Worm (Caenorhabditis elegans): ENCODE measurements around the gene Y48C3A.20.

The Y48C3A.20 gene

ce11 chrII:13339984-13340383 lies 29.4 kb upstream of the Y48C3A.20 start:
- no peak for TF ChIP-seq ztf-4 (tag; optimal IDR thresholded peaks at IDR 0.05)
- no peak for TF ChIP-seq lin-39 (tag; optimal IDR thresholded peaks at IDR 0.05)
- no peak for TF ChIP-seq unc-62 (GFP tag; optimal IDR thresholded peaks at IDR 0.05)
- TF ChIP-seq mab-5 (tag; optimal IDR thresholded peaks at IDR 0.05): no peak
- no peak for TF ChIP-seq elt-3 (tag; optimal IDR thresholded peaks at IDR 0.05)
- TF ChIP-seq ztf-11 (tag; optimal IDR thresholded peaks at IDR 0.05): no peak

- TF ChIP-seq sma-9 (GFP tag; optimal IDR thresholded peaks at IDR 0.05): no peak
- no peak for TF ChIP-seq sma-9 (tag; optimal IDR thresholded peaks at IDR 0.05)
- no peak for TF ChIP-seq ZK546.5 (tag; optimal IDR thresholded peaks at IDR 0.05)
- no peak for TF ChIP-seq zag-1 (tag; optimal IDR thresholded peaks at IDR 0.05)
- no peak for TF ChIP-seq snpc-4 (tag; optimal IDR thresholded peaks at IDR 0.05)
Measured at ce11 chrII:13341320-13341719, 28.1 kb upstream of the Y48C3A.20 start.

- TF ChIP-seq aly-2 (tag; optimal IDR thresholded peaks at IDR 0.05) (no peak), mab-5 (tag; optimal IDR thresholded peaks at IDR 0.05) (no peak), peb-1 (tag; optimal IDR thresholded peaks at IDR 0.05) (no peak)
Measured at ce11 chrII:13356092-13356491, 13.3 kb upstream of the Y48C3A.20 start, which contains the start of gene dmsr-3. Gene dmsr-3, minus strand, starts transcription at chrII:13356192.

ce11 chrII:13367784-13368183 lies 1.6 kb upstream of the Y48C3A.20 start:
- TF ChIP-seq nhr-129 (tag; optimal IDR thresholded peaks at IDR 0.05): no peak
- no peak for TF ChIP-seq nhr-11 (tag; optimal IDR thresholded peaks at IDR 0.05)
- TF ChIP-seq ceh-82 (tag; optimal IDR thresholded peaks at IDR 0.05): no peak
- no peak for TF ChIP-seq nhr-23 (tag; optimal IDR thresholded peaks at IDR 0.05)
- no peak for TF ChIP-seq mdl-1 (tag; optimal IDR thresholded peaks at IDR 0.05)
- TF ChIP-seq sma-9 (GFP tag; optimal IDR thresholded peaks at IDR 0.05): no peak
- TF ChIP-seq sma-9 (tag; optimal IDR thresholded peaks at IDR 0.05): no peak
- TF ChIP-seq mbf-1 (tag; optimal IDR thresholded peaks at IDR 0.05): no peak
- TF ChIP-seq egl-27 (tag; optimal IDR thresholded peaks at IDR 0.05): no peak
- no peak for TF ChIP-seq unc-62 (GFP tag; optimal IDR thresholded peaks at IDR 0.05)

- TF ChIP-seq ztf-4 (tag; optimal IDR thresholded peaks at IDR 0.05): no peak
- no peak for TF ChIP-seq ama-1 (optimal IDR thresholded peaks at IDR 0.05)
- no peak for TF ChIP-seq lsy-2 (tag; optimal IDR thresholded peaks at IDR 0.05)
- TF ChIP-seq lin-39 (tag; optimal IDR thresholded peaks at IDR 0.05): no peak
- TF ChIP-seq unc-55 (GFP tag; optimal IDR thresholded peaks at IDR 0.05): no peak
- TF ChIP-seq mdl-1 (tag; optimal IDR thresholded peaks at IDR 0.05): no peak
- no peak for TF ChIP-seq nhr-237 (tag; optimal IDR thresholded peaks at IDR 0.05)
- TF ChIP-seq nhr-129 (tag; optimal IDR thresholded peaks at IDR 0.05): no peak
- TF ChIP-seq skn-1 (tag; optimal IDR thresholded peaks at IDR 0.05): no peak
- TF ChIP-seq ZK546.5 (tag; optimal IDR thresholded peaks at IDR 0.05): no peak
- TF ChIP-seq unc-39 (tag; optimal IDR thresholded peaks at IDR 0.05): no peak
Measured at ce11 chrII:13376112-13376511, 6.7 kb downstream of the Y48C3A.20 start, which contains the start of gene Y48C3A.12. Gene Y48C3A.12, plus strand, starts transcription at chrII:13376412.

ce11 chrII:13383061-13383460 lies 13.7 kb downstream of the Y48C3A.20 start:
- no peak for TF ChIP-seq fos-1 (tag; optimal IDR thresholded peaks at IDR 0.05)
- TF ChIP-seq ztf-1 (GFP tag; conservative IDR thresholded peaks at IDR 0.05): no peak
- TF ChIP-seq sem-4 (tag; optimal IDR thresholded peaks at IDR 0.05): no peak
- no peak for TF ChIP-seq snpc-4 (tag; optimal IDR thresholded peaks at IDR 0.05)
- TF ChIP-seq dmd-4 (tag; optimal IDR thresholded peaks at IDR 0.05): no peak
- no peak for TF ChIP-seq nhr-6 (tag; optimal IDR thresholded peaks at IDR 0.05)

ce11 chrII:13389461-13389860 lies 20.1 kb downstream of the Y48C3A.20 start, which contains the start of gene Y48C3A.14:
Gene Y48C3A.14, plus strand, starts transcription at chrII:13389761.
- TF ChIP-seq ztf-11 (tag; optimal IDR thresholded peaks at IDR 0.05): no peak
- TF ChIP-seq nhr-21 (tag; optimal IDR thresholded peaks at IDR 0.05): no peak
- no peak for TF ChIP-seq nhr-77 (tag; optimal IDR thresholded peaks at IDR 0.05)
- TF ChIP-seq ztf-1 (GFP tag; conservative IDR thresholded peaks at IDR 0.05): no peak
- TF ChIP-seq nhr-12 (tag; optimal IDR thresholded peaks at IDR 0.05): no peak
- TF ChIP-seq F13H6.1 (tag; optimal IDR thresholded peaks at IDR 0.05): no peak
- TF ChIP-seq ceh-82 (tag; optimal IDR thresholded peaks at IDR 0.05): no peak
- no peak for TF ChIP-seq sma-9 (GFP tag; optimal IDR thresholded peaks at IDR 0.05)
- TF ChIP-seq sma-9 (tag; optimal IDR thresholded peaks at IDR 0.05): no peak
- TF ChIP-seq fos-1 (tag; optimal IDR thresholded peaks at IDR 0.05): no peak
